Fruit fly (Drosophila melanogaster) Kc167 (cell line): Measurements from ENCODE around the gene CG2991.

Experiments used
- Sin3A ChIP-seq: fragments of >200 bp; optimal IDR thresholded peaks from 2 replicates; lab custom pipeline; 2018; ENCODE audit warnings: missing external identifiers
- insv ChIP-seq: fragments of >200 bp; optimal IDR thresholded peaks from 3 replicates; lab custom pipeline; 2018; ENCODE audit warnings: missing external identifiers
- ttk ChIP-seq: sonication (Bioruptor generic); optimal IDR thresholded peaks from 2 replicates; lab custom pipeline; 2017; ENCODE audit warnings: missing external identifiers

- TF ChIP-seq Sin3A (no peak), ttk (lab: Kevin White, UChicago) (no peak), insv (lab: Kevin White, UChicago) (no peak)
These were observed 27.2 kb upstream of the CG2991 start, which contains the start of gene Duox for dm6 chr2L:2829637-2830340.
